Fruit fly (Drosophila melanogaster) Kc167 (cell line): ENCODE data around the gene CG31917.

ENCODE experiments used
- Myc ChIP-seq: fragments of >200 bp; optimal IDR thresholded peaks from 2 replicates; lab custom pipeline; 2017; ENCODE audit warnings: missing external identifiers
- Sin3A ChIP-seq: fragments of >200 bp; optimal IDR thresholded peaks from 2 replicates; lab custom pipeline; 2018; ENCODE audit warnings: missing external identifiers
- insv ChIP-seq: fragments of >200 bp; optimal IDR thresholded peaks from 3 replicates; lab custom pipeline; 2018; ENCODE audit warnings: missing external identifiers
- psq ChIP-seq: fragments of >200 bp; optimal IDR thresholded peaks from 2 replicates; lab custom pipeline; 2017; ENCODE audit warnings: missing external identifiers
- ttk ChIP-seq: sonication (Bioruptor generic); optimal IDR thresholded peaks from 2 replicates; lab custom pipeline; 2017; ENCODE audit warnings: missing external identifiers

dm6 chr2L:4965923-4966322 is 44.7 kb downstream of the CG31917 start:
- TF ChIP-seq insv (no peak), Sin3A (lab: Kevin White, UChicago) (no peak), psq (lab: Kevin White, UChicago) (no peak), ttk (lab: Kevin White, UChicago) (no peak), Myc (lab: Kevin White, UChicago) (no peak)
